Worm (Caenorhabditis elegans): ENCODE results near the gene cks-1.

DNA sequence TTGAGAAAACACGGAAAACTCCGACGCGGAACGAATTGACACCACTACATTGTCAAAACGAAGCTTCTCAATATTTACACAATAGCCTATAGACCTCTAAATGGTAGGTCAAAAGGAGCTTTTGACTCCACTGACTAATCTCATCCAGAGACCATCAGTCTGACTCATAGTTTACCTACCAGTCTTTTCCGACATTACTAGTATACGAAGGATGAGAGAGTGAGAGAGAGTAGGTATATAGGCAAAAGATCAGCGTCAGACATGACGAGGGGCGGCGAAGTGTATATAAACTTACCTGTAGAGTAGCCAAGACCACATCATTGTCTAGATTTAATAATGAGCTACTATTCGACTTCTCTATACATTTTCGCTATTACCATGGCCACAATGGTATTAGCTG is 26.5 kb upstream of the cks-1 start, which contains the start of gene srlf-3:
- no peak for TF ChIP-seq ceh-82 (tag; optimal IDR thresholded peaks at IDR 0.05)
- TF ChIP-seq ama-1 (optimal IDR thresholded peaks at IDR 0.05): no peak
- TF ChIP-seq R02D3.7 (tag; optimal IDR thresholded peaks at IDR 0.05): no peak
- TF ChIP-seq nhr-237 (tag; optimal IDR thresholded peaks at IDR 0.05): no peak
- TF ChIP-seq fkh-10 (GFP tag; optimal IDR thresholded peaks at IDR 0.05): no peak
- TF ChIP-seq unc-62 (GFP tag; optimal IDR thresholded peaks at IDR 0.05): no peak
- TF ChIP-seq fos-1 (tag; optimal IDR thresholded peaks at IDR 0.05): no peak
- TF ChIP-seq jun-1 (tag; optimal IDR thresholded peaks at IDR 0.05): no peak
- no peak for TF ChIP-seq elt-2 (tag; optimal IDR thresholded peaks at IDR 0.05)
- TF ChIP-seq snpc-4 (tag; optimal IDR thresholded peaks at IDR 0.05): no peak
- TF ChIP-seq mdl-1 (tag; optimal IDR thresholded peaks at IDR 0.05): no peak
- TF ChIP-seq ceh-16 (tag; optimal IDR thresholded peaks at IDR 0.05): no peak
- TF ChIP-seq skn-1 (tag; optimal IDR thresholded peaks at IDR 0.05): no peak
- no peak for TF ChIP-seq pha-4 (tag; optimal IDR thresholded peaks at IDR 0.05)

Measured in whole organism, L3 larva.